Worm (Caenorhabditis elegans): ENCODE measurements around the gene F48G7.9.

DNA sequence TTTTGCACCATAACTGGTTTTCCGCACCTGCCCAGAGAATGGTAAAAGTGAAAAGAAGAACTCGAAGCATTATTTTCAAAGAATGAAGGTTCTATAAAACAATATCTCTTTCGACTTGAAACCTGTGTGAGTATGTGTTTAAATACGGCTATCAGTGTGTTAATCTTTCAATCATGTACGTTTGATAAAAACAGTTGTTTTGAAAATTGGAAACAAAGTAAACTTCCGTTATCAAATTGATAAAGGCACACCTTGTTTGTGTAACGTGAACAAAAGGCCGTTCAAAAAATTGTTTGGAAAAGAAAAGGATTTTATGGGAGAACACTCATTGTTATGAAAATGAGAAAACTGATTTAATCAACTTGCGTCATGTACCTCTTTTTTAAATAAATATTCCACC lies 2.1 kb downstream of the F48G7.9 start, which contains the start of gene F48G7.7:
- TF ChIP-seq nhr-77 (tag; optimal IDR thresholded peaks at IDR 0.05), result no peak
- no peak for TF ChIP-seq ztf-11 (tag; optimal IDR thresholded peaks at IDR 0.05)
- no peak for TF ChIP-seq nhr-129 (tag; optimal IDR thresholded peaks at IDR 0.05)
- no peak for TF ChIP-seq unc-55 (GFP tag; optimal IDR thresholded peaks at IDR 0.05)
- no peak for TF ChIP-seq egl-27 (tag; optimal IDR thresholded peaks at IDR 0.05)
- no peak for TF ChIP-seq elt-3 (tag; optimal IDR thresholded peaks at IDR 0.05)
- TF ChIP-seq ama-1 (optimal IDR thresholded peaks at IDR 0.05), result no peak
- TF ChIP-seq nhr-12 (tag; optimal IDR thresholded peaks at IDR 0.05), result no peak
- TF ChIP-seq fos-1 (tag; optimal IDR thresholded peaks at IDR 0.05), result no peak
- TF ChIP-seq aly-2 (tag; optimal IDR thresholded peaks at IDR 0.05), result no peak
- no peak for TF ChIP-seq unc-62 (GFP tag; optimal IDR thresholded peaks at IDR 0.05)
- no peak for TF ChIP-seq nhr-10 (tag; optimal IDR thresholded peaks at IDR 0.05)
- TF ChIP-seq nhr-23 (tag; optimal IDR thresholded peaks at IDR 0.05), result no peak
- TF ChIP-seq unc-39 (tag; optimal IDR thresholded peaks at IDR 0.05), result no peak

Data from whole organism, L2 larva.